Fruit fly (Drosophila melanogaster) Kc167 (cell line): ENCODE data around the gene Teh2.

ENCODE experiments used
- Myc ChIP-seq: fragments of >200 bp; optimal IDR thresholded peaks from 2 replicates; lab custom pipeline; 2017; ENCODE audit warnings: missing external identifiers
- Sin3A ChIP-seq: fragments of >200 bp; optimal IDR thresholded peaks from 2 replicates; lab custom pipeline; 2018; ENCODE audit warnings: missing external identifiers
- insv ChIP-seq: fragments of >200 bp; optimal IDR thresholded peaks from 3 replicates; lab custom pipeline; 2018; ENCODE audit warnings: missing external identifiers
- psq ChIP-seq: fragments of >200 bp; optimal IDR thresholded peaks from 2 replicates; lab custom pipeline; 2017; ENCODE audit warnings: missing external identifiers
- ttk ChIP-seq: sonication (Bioruptor generic); optimal IDR thresholded peaks from 2 replicates; lab custom pipeline; 2017; ENCODE audit warnings: missing external identifiers

DNA sequence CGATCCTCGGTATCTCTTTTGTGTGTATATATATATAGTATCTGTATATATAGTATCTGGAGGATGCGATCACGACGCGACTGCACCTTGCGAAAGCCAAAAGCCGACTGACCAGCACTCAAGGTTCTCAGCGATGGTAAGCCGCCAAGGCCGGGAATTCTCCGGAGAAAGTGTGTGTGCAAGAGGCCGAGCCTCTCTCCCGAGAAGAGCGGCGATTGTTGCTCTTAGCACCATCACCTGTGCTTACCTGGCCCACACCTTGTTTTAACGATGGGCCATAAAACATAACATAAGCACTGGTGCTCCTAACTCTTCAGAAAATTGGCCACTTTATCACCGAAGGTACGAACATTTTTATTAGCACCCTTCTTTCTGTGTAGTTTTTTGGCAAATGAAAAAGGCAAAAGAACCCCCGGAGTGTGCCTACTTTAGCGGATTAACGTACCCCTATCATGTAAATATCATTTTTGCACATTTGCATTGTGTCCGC, 20.4 kb downstream of the Teh2 start, which contains the start of gene mas:
- no peak for TF ChIP-seq psq (lab: Kevin White, UChicago)
- TF ChIP-seq insv (lab: Kevin White, UChicago) = no peak
- no peak for TF ChIP-seq Myc (lab: Kevin White, UChicago)
- TF ChIP-seq ttk (lab: Kevin White, UChicago) = no peak
- TF ChIP-seq Sin3A (lab: Kevin White, UChicago) = no peak
